Fruit fly (Drosophila melanogaster) whole organism: ENCODE data around the gene CG9328.

Experiments
- CG8478 ChIP-seq: fragments of >200 bp; optimal IDR thresholded peaks from 2 replicates; lab custom pipeline; 2018; ENCODE audit warnings: inconsistent platforms
- Dll ChIP-seq: fragments of >200 bp; optimal IDR thresholded peaks from 2 replicates; lab custom pipeline; 2017
- EcR ChIP-seq, 2 experiments: fragments of >200 bp; optimal IDR thresholded peaks; 2 replicates each; lab custom pipeline; 2017; ENCODE audit warnings: missing biosample characterization in 2 of 2, missing genetic modification characterization in 2 of 2, missing genetic modification reagents in 2 of 2
- pan ChIP-seq: fragments of >200 bp; optimal IDR thresholded peaks from 2 replicates; lab custom pipeline; 2017
- psq ChIP-seq: fragments of >200 bp; optimal IDR thresholded peaks from 2 replicates; lab custom pipeline; 2017
- usp ChIP-seq: fragments of >200 bp; optimal IDR thresholded peaks from 2 replicates; lab custom pipeline; 2017; ENCODE audit warnings: missing biosample characterization, missing genetic modification characterization, mixed read lengths

Gene CG9328

dm6 chr2L:20818432-20818831 is 20.9 kb downstream of the CG9328 start, which contains the start of gene CheB38a:
Gene CheB38a (minus strand): TSS chr2L:20818532.
- TF ChIP-seq psq (no peak), CG8478 (lab: Kevin White, UChicago) (no peak), pan (no peak), EcR (GFP tag; optimal IDR thresholded peaks at IDR 0.05; lab: Kevin White, UChicago) (no peak), Dll (lab: Kevin White, UChicago) (no peak), usp (GFP tag; lab: Kevin White, UChicago) (no peak)

- TF ChIP-seq Dll (lab: Kevin White, UChicago), result no peak
- TF ChIP-seq pan, result no peak
- TF ChIP-seq usp (GFP tag; lab: Kevin White, UChicago), result no peak
- TF ChIP-seq CG8478 (lab: Kevin White, UChicago), result no peak
- no peak for TF ChIP-seq EcR (GFP tag; optimal IDR thresholded peaks at IDR 0.05; lab: Kevin White, UChicago)
- no peak for TF ChIP-seq psq
Measured at dm6 chr2L:20820767-20821166, 23.3 kb downstream of the CG9328 start, which contains the start of gene CheB38c. Gene CheB38c (minus strand): TSS chr2L:20820867.

- TF ChIP-seq psq (no peak), usp (GFP tag; lab: Kevin White, UChicago) (no peak), pan (no peak), CG8478 (lab: Kevin White, UChicago) (no peak), Dll (lab: Kevin White, UChicago) (no peak), EcR (GFP tag; optimal IDR thresholded peaks at IDR 0.05; lab: Kevin White, UChicago) (no peak)
Measured at dm6 chr2L:20821249-20822024, 23.9 kb downstream of the CG9328 start.

- TF ChIP-seq Dll (lab: Kevin White, UChicago), result no peak
- no peak for TF ChIP-seq pan
- no peak for TF ChIP-seq EcR (GFP tag; optimal IDR thresholded peaks at IDR 0.05; lab: Kevin White, UChicago)
- TF ChIP-seq usp (GFP tag; lab: Kevin White, UChicago), result no peak
Measured at dm6 chr2L:20822025-20822371, 24.5 kb downstream of the CG9328 start.

dm6 chr2L:20822489-20823195 is 25.1 kb downstream of the CG9328 start, which contains the start of gene CG9331:
Gene CG9331 (plus strand): TSS chr2L:20822828.
- TF ChIP-seq CG8478 (lab: Kevin White, UChicago) (no peak), psq (no peak), EcR (GFP tag; optimal IDR thresholded peaks at IDR 0.05; lab: Kevin White, UChicago) (no peak), pan (no peak), Dll (lab: Kevin White, UChicago) (no peak), usp (GFP tag; lab: Kevin White, UChicago) (no peak)

dm6 chr2L:20823196-20824105 is 25.9 kb downstream of the CG9328 start:
- TF ChIP-seq usp (GFP tag; lab: Kevin White, UChicago) (no peak), CG8478 (lab: Kevin White, UChicago) (peak; percentile 73)

dm6 chr2L:20824136-20824789 is 26.7 kb downstream of the CG9328 start:
- TF ChIP-seq Dll (lab: Kevin White, UChicago) (no peak), EcR (GFP tag; optimal IDR thresholded peaks at IDR 0.05; lab: Kevin White, UChicago) (no peak)

dm6 chr2L:20825265-20825664 is 27.8 kb downstream of the CG9328 start:
- TF ChIP-seq EcR (GFP tag; optimal IDR thresholded peaks at IDR 0.05; lab: Kevin White, UChicago) (no peak), pan (no peak), CG8478 (lab: Kevin White, UChicago) (no peak), psq (no peak), usp (GFP tag; lab: Kevin White, UChicago) (no peak), Dll (lab: Kevin White, UChicago) (no peak)

dm6 chr2L:20826226-20826625 is 28.7 kb downstream of the CG9328 start:
- TF ChIP-seq usp (GFP tag; lab: Kevin White, UChicago) (no peak), pan (no peak), EcR (GFP tag; optimal IDR thresholded peaks at IDR 0.05; lab: Kevin White, UChicago) (no peak), psq (no peak), Dll (lab: Kevin White, UChicago) (no peak), CG8478 (lab: Kevin White, UChicago) (no peak)

dm6 chr2L:20827045-20827444 is 29.5 kb downstream of the CG9328 start:
- no peak for TF ChIP-seq CG8478 (lab: Kevin White, UChicago)
- no peak for TF ChIP-seq EcR (GFP tag; optimal IDR thresholded peaks at IDR 0.05; lab: Kevin White, UChicago)
- no peak for TF ChIP-seq Dll (lab: Kevin White, UChicago)
- no peak for TF ChIP-seq psq
- TF ChIP-seq pan, result no peak
- TF ChIP-seq usp (GFP tag; lab: Kevin White, UChicago), result no peak

- TF ChIP-seq EcR (GFP tag; optimal IDR thresholded peaks at IDR 0.05; lab: Kevin White, UChicago) (no peak), pan (no peak), usp (GFP tag; lab: Kevin White, UChicago) (no peak), CG8478 (lab: Kevin White, UChicago) (no peak), psq (no peak), Dll (lab: Kevin White, UChicago) (no peak)
Measured at dm6 chr2L:20828701-20829100, 31.2 kb downstream of the CG9328 start.
